Fruit fly (Drosophila melanogaster): Measurements from ENCODE around the gene mst.

DNA sequence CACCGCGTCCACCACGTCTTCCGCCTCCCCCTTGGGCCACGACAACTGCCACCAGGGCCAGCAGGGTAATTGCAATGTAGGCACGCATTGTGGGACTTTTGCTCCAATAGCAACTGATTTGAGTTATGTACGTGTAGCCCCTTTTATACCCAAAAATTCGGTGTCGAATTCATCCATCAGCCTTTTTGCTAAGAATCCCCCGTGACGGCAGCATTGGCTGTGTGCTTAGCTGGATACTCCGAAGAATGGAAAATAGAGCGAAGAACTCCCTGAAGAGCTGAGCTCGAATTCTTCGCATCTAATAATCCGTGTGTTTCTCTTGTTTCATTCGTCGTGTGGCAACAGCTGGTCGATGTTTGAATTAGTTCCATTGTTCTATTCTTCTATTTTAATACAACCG, 40.4 kb downstream of the mst start, which contains the start of gene CG10918:
- no peak for TF ChIP-seq usp (GFP tag; optimal IDR thresholded peaks at IDR 0.05)
- TF ChIP-seq psq (optimal IDR thresholded peaks at IDR 0.05) = no peak
- no peak for TF ChIP-seq CG8478 (optimal IDR thresholded peaks at IDR 0.05)
- TF ChIP-seq EcR (GFP tag; optimal IDR thresholded peaks at IDR 0.05) = no peak
- no peak for TF ChIP-seq pan (optimal IDR thresholded peaks at IDR 0.05)
- TF ChIP-seq Dll (optimal IDR thresholded peaks at IDR 0.05) = no peak
